Worm (Caenorhabditis elegans) whole organism, L1 larva: ENCODE data around the gene C29F9.8.

Experiments
- C04F5.9 ChIP-seq: sonication (generic microtip); optimal IDR thresholded peaks from 2 replicates; lab custom pipeline; 2016; ENCODE audit warnings: missing genetic modification characterization, missing compliant biosample characterization
- C16A3.4 ChIP-seq: fragments of 150-350 bp; optimal IDR thresholded peaks from 2 replicates; lab custom pipeline; 2014; ENCODE audit warnings: missing biosample characterization, missing genetic modification characterization
- C34B4.2 ChIP-seq: sonication (generic microtip); optimal IDR thresholded peaks from 2 replicates; lab custom pipeline; 2017; ENCODE audit warnings: mild to moderate bottlenecking, missing genetic modification characterization, missing compliant biosample characterization
- Y116A8C.19 ChIP-seq: sonication (generic microtip); optimal IDR thresholded peaks from 2 replicates; lab custom pipeline; 2016; ENCODE audit warnings: missing compliant biosample characterization, missing genetic modification characterization, borderline replicate concordance
- aly-2 ChIP-seq: fragments of 150-350 bp; optimal IDR thresholded peaks from 2 replicates; lab custom pipeline; 2014; ENCODE audit warnings: missing biosample characterization, missing genetic modification characterization
- ama-1 ChIP-seq: fragments of 150-350 bp; optimal IDR thresholded peaks from 2 replicates; lab custom pipeline; 2014
- blmp-1 ChIP-seq: fragments of 150-350 bp; optimal IDR thresholded peaks from 2 replicates; lab custom pipeline; 2014; ENCODE audit warnings: missing biosample characterization, missing genetic modification characterization
- ceh-63 ChIP-seq: fragments of 200-800 bp; sonication (Bioruptor generic); optimal IDR thresholded peaks from 2 replicates; lab custom pipeline; 2018; ENCODE audit warnings: mild to moderate bottlenecking, missing genetic modification characterization, missing compliant biosample characterization
- ceh-8 ChIP-seq: fragments of 200-800 bp; sonication (Bioruptor generic); optimal IDR thresholded peaks from 2 replicates; lab custom pipeline; 2018; ENCODE audit warnings: mild to moderate bottlenecking, missing genetic modification characterization, moderate library complexity, missing compliant biosample characterization
- ceh-88 ChIP-seq: fragments of 200-800 bp; sonication (Bioruptor generic); IDR thresholded peaks from 2 replicates; pipeline ENCODE4 v1.3.6; 2022; ENCODE audit warnings: missing genetic modification characterization, missing compliant biosample characterization
- efl-1 ChIP-seq, 4 experiments: fragments of 150-350 bp; optimal IDR thresholded peaks in 3 of 4; peaks in 1 of 4; 1 replicate in 1 of 4; 2 replicates in 3 of 4; lab custom pipeline; 2014; ENCODE audit warnings: missing biosample characterization in 2 of 4, missing genetic modification characterization in 2 of 4, missing genetic modification reagents in 2 of 4
- efl-3 ChIP-seq: fragments of 200-800 bp; sonication (Bioruptor generic); optimal IDR thresholded peaks from 2 replicates; lab custom pipeline; 2018; ENCODE audit warnings: mild to moderate bottlenecking, missing genetic modification characterization, missing compliant biosample characterization
- egl-27 ChIP-seq, 2 experiments: fragments of 150-350 bp in 1 of 2; sonication (generic microtip); optimal IDR thresholded peaks; 3 replicates each; lab custom pipeline; 2017 to 2018; ENCODE audit warnings: missing biosample characterization in 2 of 2, missing genetic modification characterization in 2 of 2, missing genetic modification reagents in 2 of 2
- elt-2 ChIP-seq: sonication (generic microtip); optimal IDR thresholded peaks from 2 replicates; lab custom pipeline; 2016; ENCODE audit warnings: missing genetic modification characterization, mild to moderate bottlenecking, inconsistent platforms, missing compliant biosample characterization, missing genetic modification reagents
- fkh-10 ChIP-seq: sonication (generic microtip); optimal IDR thresholded peaks from 2 replicates; lab custom pipeline; 2017; ENCODE audit warnings: missing biosample characterization, missing genetic modification reagents, missing genetic modification characterization
- fkh-4 ChIP-seq: sonication (generic microtip); optimal IDR thresholded peaks from 2 replicates; lab custom pipeline; 2016; ENCODE audit warnings: missing compliant biosample characterization, missing genetic modification characterization, borderline replicate concordance
- fos-1 ChIP-seq: fragments of 150-350 bp; optimal IDR thresholded peaks from 2 replicates; lab custom pipeline; 2014; ENCODE audit warnings: missing biosample characterization, missing genetic modification characterization
- hlh-4 ChIP-seq: sonication (generic microtip); optimal IDR thresholded peaks from 2 replicates; lab custom pipeline; 2016; ENCODE audit warnings: mild to moderate bottlenecking, missing genetic modification characterization, missing compliant biosample characterization
- hpl-2 ChIP-seq: fragments of 150-350 bp; optimal IDR thresholded peaks from 2 replicates; lab custom pipeline; 2014; ENCODE audit warnings: missing biosample characterization, missing genetic modification reagents, missing genetic modification characterization
- isw-1 ChIP-seq: fragments of 200-800 bp; sonication (Bioruptor generic); IDR thresholded peaks from 2 replicates; pipeline ENCODE4 v1.3.6; 2022; ENCODE audit warnings: missing genetic modification characterization, missing compliant biosample characterization
- lin-14 ChIP-seq: fragments of 200-800 bp; sonication (Bioruptor generic); optimal IDR thresholded peaks from 2 replicates; lab custom pipeline; 2018; ENCODE audit warnings: mild to moderate bottlenecking, missing genetic modification characterization, moderate library complexity, missing compliant biosample characterization
- lin-15B ChIP-seq: fragments of 150-350 bp; sonication (generic microtip); optimal IDR thresholded peaks from 3 replicates; lab custom pipeline; 2014; ENCODE audit warnings: missing biosample characterization, missing genetic modification characterization
- lin-35 ChIP-seq, 2 experiments: fragments of 150-350 bp; optimal IDR thresholded peaks; 2 replicates each; lab custom pipeline; 2014; ENCODE audit warnings: missing biosample characterization in 2 of 2, missing genetic modification characterization in 2 of 2, missing genetic modification reagents in 2 of 2
- lir-3 ChIP-seq: sonication (generic microtip); optimal IDR thresholded peaks from 2 replicates; lab custom pipeline; 2016; ENCODE audit warnings: mild to moderate bottlenecking, missing genetic modification characterization, moderate library complexity, missing compliant biosample characterization; ENCODE audit not compliant: poor library complexity
- lsy-2 ChIP-seq, 2 experiments: fragments of 150-350 bp; optimal IDR thresholded peaks; 2 replicates each; lab custom pipeline; 2014; ENCODE audit warnings: missing biosample characterization in 2 of 2, missing genetic modification characterization in 2 of 2
- mab-9 ChIP-seq: fragments of 200-800 bp; sonication (Bioruptor generic); IDR thresholded peaks from 2 replicates; pipeline ENCODE4 v1.3.6; 2022; ENCODE audit warnings: missing genetic modification reagents, missing genetic modification characterization, missing compliant biosample characterization
- mep-1 ChIP-seq: fragments of 150-350 bp; optimal IDR thresholded peaks from 2 replicates; lab custom pipeline; 2014; ENCODE audit warnings: missing biosample characterization, missing genetic modification characterization
- nhr-12 ChIP-seq: sonication (generic microtip); optimal IDR thresholded peaks from 2 replicates; lab custom pipeline; 2017; ENCODE audit warnings: missing biosample characterization, missing genetic modification characterization
- nhr-19 ChIP-seq: fragments of 200-800 bp; sonication (Bioruptor generic); conservative IDR thresholded peaks from 2 replicates; pipeline ENCODE4 v1.3.6; 2022; ENCODE audit warnings: missing genetic modification characterization, missing compliant biosample characterization
- nhr-237 ChIP-seq: fragments of 150-350 bp; optimal IDR thresholded peaks from 2 replicates; lab custom pipeline; 2014; ENCODE audit warnings: missing biosample characterization, missing genetic modification characterization
- nhr-76 ChIP-seq: sonication (generic microtip); optimal IDR thresholded peaks from 2 replicates; lab custom pipeline; 2017; ENCODE audit warnings: missing biosample characterization, missing genetic modification characterization
- nhr-84 ChIP-seq: sonication (generic microtip); optimal IDR thresholded peaks from 2 replicates; lab custom pipeline; 2017; ENCODE audit warnings: missing biosample characterization, missing genetic modification characterization
- pag-3 ChIP-seq: sonication (generic microtip); optimal IDR thresholded peaks from 2 replicates; lab custom pipeline; 2017; ENCODE audit warnings: missing genetic modification characterization, mild to moderate bottlenecking, missing compliant biosample characterization, antibody characterized with exemption, borderline replicate concordance; ENCODE audit not compliant: insufficient read depth
- rnt-1 ChIP-seq: sonication (generic microtip); optimal IDR thresholded peaks from 2 replicates; lab custom pipeline; 2016; ENCODE audit warnings: mild to moderate bottlenecking, missing genetic modification characterization, moderate library complexity, missing compliant biosample characterization
- skn-1 ChIP-seq: fragments of 150-350 bp; optimal IDR thresholded peaks from 2 replicates; lab custom pipeline; 2014; ENCODE audit warnings: missing biosample characterization, missing genetic modification characterization
- sox-4 ChIP-seq: sonication (generic microtip); optimal IDR thresholded peaks from 2 replicates; lab custom pipeline; 2016; ENCODE audit warnings: missing genetic modification characterization, missing compliant biosample characterization
- sptf-1 ChIP-seq: fragments of 150-350 bp; optimal IDR thresholded peaks from 2 replicates; lab custom pipeline; 2014; ENCODE audit warnings: missing biosample characterization, missing genetic modification characterization
- sup-37 ChIP-seq: fragments of 200-800 bp; sonication (Bioruptor generic); optimal IDR thresholded peaks from 2 replicates; lab custom pipeline; 2018; ENCODE audit warnings: mild to moderate bottlenecking, missing genetic modification characterization, missing compliant biosample characterization
- swsn-7 ChIP-seq: sonication (generic microtip); optimal IDR thresholded peaks from 2 replicates; lab custom pipeline; 2016; ENCODE audit warnings: missing genetic modification characterization, missing compliant biosample characterization
- tbx-2 ChIP-seq: sonication (generic microtip); optimal IDR thresholded peaks from 2 replicates; lab custom pipeline; 2016; ENCODE audit warnings: missing genetic modification characterization, missing compliant biosample characterization
- unc-130 ChIP-seq: fragments of 150-350 bp; optimal IDR thresholded peaks from 2 replicates; lab custom pipeline; 2017; ENCODE audit warnings: missing biosample characterization, missing genetic modification characterization, inconsistent platforms
- unc-30 ChIP-seq: sonication (generic microtip); optimal IDR thresholded peaks from 2 replicates; lab custom pipeline; 2017; ENCODE audit warnings: missing biosample characterization, missing genetic modification characterization
- unc-62 ChIP-seq: fragments of 150-350 bp; optimal IDR thresholded peaks from 2 replicates; lab custom pipeline; 2014; ENCODE audit warnings: missing biosample characterization, missing genetic modification reagents, missing genetic modification characterization
- unc-86 ChIP-seq: sonication (generic microtip); optimal IDR thresholded peaks from 2 replicates; lab custom pipeline; 2016; ENCODE audit warnings: missing genetic modification characterization, missing compliant biosample characterization
- unc-98 ChIP-seq: fragments of 200-800 bp; sonication (Bioruptor generic); IDR thresholded peaks from 2 replicates; pipeline ENCODE4 v1.3.6; 2022; ENCODE audit warnings: missing genetic modification characterization, missing compliant biosample characterization
- vab-15 ChIP-seq: sonication (generic microtip); optimal IDR thresholded peaks from 2 replicates; lab custom pipeline; 2017; ENCODE audit warnings: missing genotype, mild to moderate bottlenecking, missing genetic modification characterization, missing compliant biosample characterization
- zag-1 ChIP-seq: fragments of 150-350 bp; optimal IDR thresholded peaks from 2 replicates; lab custom pipeline; 2014; ENCODE audit warnings: missing biosample characterization, missing genetic modification characterization
- ztf-4 ChIP-seq: fragments of 150-350 bp; optimal IDR thresholded peaks from 2 replicates; lab custom pipeline; 2014; ENCODE audit warnings: missing biosample characterization, missing genetic modification characterization

C29F9.8 gene

DNA sequence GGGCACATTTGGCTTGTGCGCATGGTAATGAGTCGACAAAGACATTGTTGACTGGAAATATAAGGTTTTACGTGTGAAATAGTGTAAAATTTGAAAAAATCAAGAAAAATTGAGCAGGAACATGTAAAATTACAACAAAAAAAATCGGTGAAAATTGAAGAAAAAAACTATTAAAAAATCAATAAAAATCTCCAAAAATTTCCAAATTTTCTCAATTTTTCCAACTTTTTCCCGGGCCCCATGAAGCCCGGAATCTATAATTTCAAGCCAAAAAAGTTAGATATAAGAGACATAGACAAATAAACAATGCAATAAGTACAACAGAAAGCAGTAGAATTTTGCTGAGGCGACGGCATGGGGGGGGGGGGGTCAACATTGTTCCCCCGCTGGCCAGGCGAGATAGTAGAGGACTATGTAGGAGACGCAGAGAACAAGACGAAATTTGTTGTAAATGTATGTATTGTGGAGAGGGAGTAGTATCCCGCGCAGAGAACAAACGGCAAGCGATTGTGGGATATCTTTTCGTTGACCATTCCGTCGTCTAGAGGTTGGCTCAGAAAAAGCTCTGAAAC, 2.1 kb downstream of the C29F9.8 start, which contains the start of gene pat-4 (continued):
- no peak for TF ChIP-seq ama-1 (lab: Kevin White, UChicago)

ce11 chrIII:92247-92646, 4.7 kb downstream of the C29F9.8 start:
- TF ChIP-seq efl-1 (optimal IDR thresholded peaks at IDR 0.05; lab: Kevin White, UChicago) (no peak), efl-1 (GFP tag; optimal IDR thresholded peaks at IDR 0.05 in 1 of 2; lab: Kevin White, UChicago) (peak in 1 of 2 experiments; percentile 90), nhr-84 (tag; lab: Kevin White, UChicago) (no peak)

ce11 chrIII:89155-89554, 7.8 kb downstream of the C29F9.8 start:
- TF ChIP-seq pag-3 (no peak), lsy-2 (tag; optimal IDR thresholded peaks at IDR 0.05; lab: Kevin White, UChicago) (peak; percentile 31 to 50), ama-1 (lab: Kevin White, UChicago) (peak; percentile 43), elt-2 (tag; lab: Kevin White, UChicago) (peak; percentile 52), ztf-4 (no peak), ceh-8 (no peak), nhr-12 (no peak), swsn-7 (tag; lab: Kevin White, UChicago) (peak; percentile 49), rnt-1 (tag; lab: Kevin White, UChicago) (peak; percentile 60), C34B4.2 (tag; lab: Kevin White, UChicago) (no peak), unc-98 (no peak), C04F5.9 (tag; lab: Kevin White, UChicago) (peak; percentile 5), nhr-237 (no peak), fkh-10 (GFP tag; lab: Kevin White, UChicago) (no peak), fos-1 (peak; percentile 13), mab-9 (GFP tag; lab: Robert Waterston, UW) (no peak), unc-62 (GFP tag; lab: Kevin White, UChicago) (no peak), lin-35 (GFP tag; optimal IDR thresholded peaks at IDR 0.05; lab: Kevin White, UChicago) (peak; percentile 15 to 56), unc-86 (no peak), sptf-1 (no peak), lin-15B (tag; lab: Kevin White, UChicago) (peak; percentile 2), nhr-76 (no peak), blmp-1 (tag; lab: Kevin White, UChicago) (no peak), tbx-2 (tag; lab: Kevin White, UChicago) (peak; percentile 40), mep-1 (tag; lab: Kevin White, UChicago) (peak; percentile 56), unc-30 (tag; lab: Kevin White, UChicago) (no peak), egl-27 (tag; optimal IDR thresholded peaks at IDR 0.05; lab: Kevin White, UChicago) (no peak), C16A3.4 (peak; percentile 4), Y116A8C.19 (tag; lab: Kevin White, UChicago) (no peak), ceh-63 (no peak), skn-1 (peak; percentile 26), hlh-4 (tag; lab: Kevin White, UChicago) (no peak), nhr-19 (GFP tag; lab: Robert Waterston, UW) (peak; percentile 59), aly-2 (tag; lab: Kevin White, UChicago) (peak; percentile 81), lin-14 (peak; percentile 46), fkh-4 (tag; lab: Kevin White, UChicago) (no peak), nhr-84 (tag; lab: Kevin White, UChicago) (no peak), lir-3 (tag; lab: Kevin White, UChicago) (no peak), zag-1 (no peak), sup-37 (no peak), ceh-88 (GFP tag; lab: Robert Waterston, UW) (no peak), isw-1 (peak; percentile 2; the same call in 1 of the 2 replicates), efl-3 (GFP tag; lab: Kevin White, UChicago) (no peak), hpl-2 (GFP tag; lab: Kevin White, UChicago) (no peak), sox-4 (no peak), vab-15 (tag; lab: Kevin White, UChicago) (no peak), unc-130 (no peak)
